Fruit fly (Drosophila melanogaster) whole organism, prepupa: ENCODE measurements around the gene shams.

ENCODE experiments used
- Blimp-1 ChIP-seq: fragments of 200-800 bp; sonication (Bioruptor generic); optimal IDR thresholded peaks from 3 replicates; lab custom pipeline; 2017; ENCODE audit warnings: missing biosample characterization, missing genetic modification characterization, mild to moderate bottlenecking, moderate library complexity, missing genetic modification reagents
- ss ChIP-seq, 2 experiments: fragments of 200-800 bp; sonication (Bioruptor generic); optimal IDR thresholded peaks; 2 replicates in 1 of 2; 3 replicates in 1 of 2; lab custom pipeline; 2017 to 2018; ENCODE audit warnings: mild to moderate bottlenecking in 2 of 2, missing biosample characterization in 2 of 2, missing genetic modification characterization in 2 of 2, moderate library complexity in 1 of 2

dm6 chr3R:25060462-25060861 is 13.9 kb downstream of the shams start:
- no peak for TF ChIP-seq ss (GFP tag; optimal IDR thresholded peaks at IDR 0.05; lab: Kevin White, UChicago)
- no peak for TF ChIP-seq Blimp-1 (GFP tag; lab: Kevin White, UChicago)
